Worm (Caenorhabditis elegans): ENCODE data around the gene ugt-54.

ce11 chrIV:10784085-10784484 lies 22.6 kb downstream of the ugt-54 start:
- no peak for TF ChIP-seq ztf-11 (tag; optimal IDR thresholded peaks at IDR 0.05)
- no peak for TF ChIP-seq ZK546.5 (tag; optimal IDR thresholded peaks at IDR 0.05)
- no peak for TF ChIP-seq snpc-4 (tag; optimal IDR thresholded peaks at IDR 0.05)
- TF ChIP-seq nhr-43 (tag; optimal IDR thresholded peaks at IDR 0.05; ENCODE audit: poor library complexity, severe bottlenecking): peak; percentile 69
- no peak for TF ChIP-seq unc-62 (GFP tag; optimal IDR thresholded peaks at IDR 0.05)
- no peak for TF ChIP-seq ztf-4 (tag; optimal IDR thresholded peaks at IDR 0.05)
- no peak for TF ChIP-seq fkh-10 (GFP tag; optimal IDR thresholded peaks at IDR 0.05)
